Worm (Caenorhabditis elegans) whole organism, late embryonic: ENCODE measurements around the gene nog-1.

Experiments used
- C08G9.2 ChIP-seq: sonication (generic microtip); optimal IDR thresholded peaks from 2 replicates; lab custom pipeline; 2016; ENCODE audit warnings: mild to moderate bottlenecking, missing genetic modification characterization, moderate library complexity, missing compliant biosample characterization
- ceh-18 ChIP-seq: sonication (generic microtip); optimal IDR thresholded peaks from 2 replicates; lab custom pipeline; 2016; ENCODE audit warnings: missing genetic modification characterization, missing compliant biosample characterization
- ceh-30 ChIP-seq: fragments of 150-350 bp; optimal IDR thresholded peaks from 2 replicates; lab custom pipeline; 2014; ENCODE audit warnings: missing biosample characterization, missing genetic modification characterization
- ets-4 ChIP-seq: sonication (generic microtip); optimal IDR thresholded peaks from 2 replicates; lab custom pipeline; 2016; ENCODE audit warnings: missing genetic modification characterization, missing compliant biosample characterization
- madf-2 ChIP-seq: sonication (generic microtip); optimal IDR thresholded peaks from 2 replicates; lab custom pipeline; 2017; ENCODE audit warnings: missing genetic modification characterization, missing compliant biosample characterization
- nfya-1 ChIP-seq: sonication (generic microtip); optimal IDR thresholded peaks from 2 replicates; lab custom pipeline; 2017; ENCODE audit warnings: missing genetic modification characterization, mild to moderate bottlenecking, missing compliant biosample characterization, antibody characterized with exemption, moderate library complexity
- pha-2 ChIP-seq: sonication (generic microtip); optimal IDR thresholded peaks from 2 replicates; lab custom pipeline; 2017; ENCODE audit warnings: mild to moderate bottlenecking, missing genetic modification characterization, missing compliant biosample characterization
- rnt-1 ChIP-seq: sonication (generic microtip); optimal IDR thresholded peaks from 2 replicates; lab custom pipeline; 2016; ENCODE audit warnings: missing genetic modification characterization, missing compliant biosample characterization
- tbx-2 ChIP-seq: sonication (generic microtip); optimal IDR thresholded peaks from 2 replicates; lab custom pipeline; 2016; ENCODE audit warnings: missing genetic modification characterization, missing compliant biosample characterization
- unc-55 ChIP-seq: sonication (generic microtip); optimal IDR thresholded peaks from 2 replicates; lab custom pipeline; 2017; ENCODE audit warnings: missing biosample characterization, missing genetic modification reagents, missing genetic modification characterization
- unc-86 ChIP-seq: sonication (generic microtip); optimal IDR thresholded peaks from 2 replicates; lab custom pipeline; 2016; ENCODE audit warnings: missing genetic modification characterization, missing compliant biosample characterization

ce11 chrIV:378367-378766, 15.3 kb upstream of the nog-1 start:
- no peak for TF ChIP-seq C08G9.2 (tag; lab: Kevin White, UChicago)
- no peak for TF ChIP-seq tbx-2 (tag; lab: Kevin White, UChicago)
- no peak for TF ChIP-seq ets-4
- TF ChIP-seq ceh-30: no peak
- no peak for TF ChIP-seq pha-2
- no peak for TF ChIP-seq nfya-1
- TF ChIP-seq ceh-18 (tag; lab: Kevin White, UChicago): no peak
- no peak for TF ChIP-seq rnt-1 (tag; lab: Kevin White, UChicago)
- no peak for TF ChIP-seq unc-55 (GFP tag; lab: Kevin White, UChicago)
- no peak for TF ChIP-seq unc-86 (tag; lab: Kevin White, UChicago)
- TF ChIP-seq madf-2 (tag; lab: Kevin White, UChicago): no peak
